Worm (Caenorhabditis elegans) whole organism, early embryonic: ENCODE data around the gene ttm-2.

Experiments
- ama-1 ChIP-seq: fragments of 150-350 bp; optimal IDR thresholded peaks from 2 replicates; lab custom pipeline; 2014
- tbx-37 ChIP-seq: fragments of 200-800 bp; sonication (Bioruptor generic); conservative IDR thresholded peaks from 2 replicates; pipeline ENCODE4 v1.3.6; 2022; ENCODE audit warnings: missing genetic modification reagents, missing genetic modification characterization, missing compliant biosample characterization

ce11 chrII:4761020-4761419 is 5.2 kb downstream of the ttm-2 start:
- TF ChIP-seq ama-1 (lab: Kevin White, UChicago) (no peak), tbx-37 (GFP tag; lab: Robert Waterston, UW) (no peak)
